Worm (Caenorhabditis elegans) whole organism, mixed stage, embryonic: ENCODE results near the gene C18D4.12.

Source experiments
- hlh-1 ChIP-seq: fragments of 150-350 bp; optimal IDR thresholded peaks from 2 replicates; lab custom pipeline; 2014; ENCODE audit warnings: missing biosample characterization, missing genetic modification reagents, missing genetic modification characterization
- nhr-237 ChIP-seq: fragments of 150-350 bp; optimal IDR thresholded peaks from 2 replicates; lab custom pipeline; 2014; ENCODE audit warnings: missing biosample characterization, missing genetic modification characterization
- unc-62 ChIP-seq: fragments of 150-350 bp; optimal IDR thresholded peaks from 2 replicates; lab custom pipeline; 2014; ENCODE audit warnings: missing biosample characterization, missing genetic modification reagents, missing genetic modification characterization

ce11 chrV:17513831-17514230 lies 16.6 kb downstream of the C18D4.12 start:
- no peak for TF ChIP-seq hlh-1 (tag; lab: Kevin White, UChicago)
- no peak for TF ChIP-seq unc-62 (GFP tag; lab: Kevin White, UChicago)
- no peak for TF ChIP-seq nhr-237 (tag; lab: Kevin White, UChicago)
